Fruit fly (Drosophila melanogaster) whole organism, embryonic: ENCODE data around the gene CG32079.
A peak's percentile ranks its signal among the peaks of the same experiment; 100 is the strongest.

Experiments
- CG10274 ChIP-seq: fragments of 200-800 bp; sonication (Bioruptor generic); optimal IDR thresholded peaks from 3 replicates; lab custom pipeline; 2017; ENCODE audit warnings: missing biosample characterization, mild to moderate bottlenecking, missing genetic modification characterization
- CG10431 ChIP-seq: fragments of 200-800 bp; sonication (Bioruptor generic); optimal IDR thresholded peaks from 3 replicates; lab custom pipeline; 2018; ENCODE audit warnings: missing biosample characterization, mild to moderate bottlenecking, missing genetic modification characterization
- CG10979 ChIP-seq: fragments of 200-800 bp; sonication (Bioruptor generic); optimal IDR thresholded peaks from 2 replicates; lab custom pipeline; 2018; ENCODE audit warnings: missing biosample characterization, mild to moderate bottlenecking, missing genetic modification characterization, moderate library complexity
- CG11504 ChIP-seq: fragments of 200-800 bp; sonication (Bioruptor generic); optimal IDR thresholded peaks from 3 replicates; lab custom pipeline; 2019; ENCODE audit warnings: missing biosample characterization, mild to moderate bottlenecking, missing genetic modification characterization, moderate library complexity
- CG12744 ChIP-seq: fragments of 200-800 bp; sonication (Bioruptor generic); optimal IDR thresholded peaks from 2 replicates; lab custom pipeline; 2016; ENCODE audit warnings: missing biosample characterization, missing genetic modification characterization
- CG12769 ChIP-seq: fragments of 200-800 bp; sonication (Bioruptor generic); optimal IDR thresholded peaks from 2 replicates; lab custom pipeline; 2019; ENCODE audit warnings: missing biosample characterization, mild to moderate bottlenecking, missing genetic modification characterization, moderate library complexity
- CG16779 ChIP-seq: fragments of 200-800 bp; sonication (Bioruptor generic); IDR thresholded peaks from 2 replicates; pipeline ENCODE4 v1.3.6; 2022; ENCODE audit warnings: missing biosample characterization, missing genetic modification characterization
- CG16863 ChIP-seq: fragments of 200-800 bp; sonication (Bioruptor generic); optimal IDR thresholded peaks from 3 replicates; lab custom pipeline; 2016; ENCODE audit warnings: missing biosample characterization, missing genetic modification characterization
- CG17802 ChIP-seq: fragments of 200-800 bp; sonication (Bioruptor generic); optimal IDR thresholded peaks from 2 replicates; lab custom pipeline; 2018; ENCODE audit warnings: missing biosample characterization, mild to moderate bottlenecking, missing genetic modification characterization, moderate library complexity
- CG17912 ChIP-seq: fragments of 200-800 bp; sonication (Bioruptor generic); optimal IDR thresholded peaks from 2 replicates; lab custom pipeline; 2018; ENCODE audit warnings: missing biosample characterization, mild to moderate bottlenecking, missing genetic modification characterization
- CG18262 ChIP-seq: fragments of 200-800 bp; optimal IDR thresholded peaks from 3 replicates; lab custom pipeline; 2019; ENCODE audit warnings: missing biosample characterization, mild to moderate bottlenecking, missing genetic modification characterization, moderate library complexity
- CG1832 ChIP-seq: fragments of 200-800 bp; sonication (Bioruptor generic); optimal IDR thresholded peaks from 2 replicates; lab custom pipeline; 2017; ENCODE audit warnings: missing biosample characterization, mild to moderate bottlenecking, missing genetic modification characterization, inconsistent platforms
- CG18599 ChIP-seq: fragments of 200-800 bp; sonication (Bioruptor generic); optimal IDR thresholded peaks from 3 replicates; lab custom pipeline; 2017; ENCODE audit warnings: missing biosample characterization, missing genetic modification characterization, mild to moderate bottlenecking, moderate library complexity, missing genetic modification reagents
- CG2199 ChIP-seq: fragments of 200-800 bp; sonication (Bioruptor generic); IDR thresholded peaks from 3 replicates; pipeline ENCODE4 v1.3.6; 2022; ENCODE audit warnings: missing biosample characterization, missing genetic modification characterization
- CG31365 ChIP-seq: fragments of 200-800 bp; sonication (Bioruptor generic); optimal IDR thresholded peaks from 2 replicates; lab custom pipeline; 2018; ENCODE audit warnings: missing biosample characterization, mild to moderate bottlenecking, missing genetic modification characterization
- CG32772 ChIP-seq: fragments of 200-800 bp; sonication (Bioruptor generic); IDR thresholded peaks from 2 replicates; pipeline ENCODE4 v1.3.6; 2022; ENCODE audit warnings: missing biosample characterization, missing genetic modification characterization
- CG3838 ChIP-seq: fragments of 200-800 bp; sonication (Bioruptor generic); optimal IDR thresholded peaks from 3 replicates; lab custom pipeline; 2016; ENCODE audit warnings: missing biosample characterization, missing genetic modification characterization
- CG4360 ChIP-seq: fragments of 200-800 bp; sonication (Bioruptor generic); IDR thresholded peaks from 2 replicates; pipeline ENCODE4 v1.3.6; 2022; ENCODE audit warnings: missing biosample characterization, missing genetic modification characterization
- CG7745 ChIP-seq: fragments of 200-800 bp; sonication (Bioruptor generic); optimal IDR thresholded peaks from 2 replicates; lab custom pipeline; 2018; ENCODE audit warnings: missing biosample characterization, mild to moderate bottlenecking, missing genetic modification characterization, moderate library complexity
- CG8281 ChIP-seq: fragments of 200-800 bp; sonication (Bioruptor generic); optimal IDR thresholded peaks from 2 replicates; lab custom pipeline; 2018; ENCODE audit warnings: missing biosample characterization, mild to moderate bottlenecking, missing genetic modification characterization, moderate library complexity
- CG8765 ChIP-seq: fragments of 200-800 bp; sonication (Bioruptor generic); IDR thresholded peaks from 2 replicates; pipeline ENCODE4 v1.3.6; 2022; ENCODE audit warnings: missing biosample characterization, missing genetic modification characterization
- D19A ChIP-seq: fragments of 200-800 bp; optimal IDR thresholded peaks from 3 replicates; lab custom pipeline; 2019; ENCODE audit warnings: missing biosample characterization, mild to moderate bottlenecking, missing genetic modification characterization, moderate library complexity
- Ets65A ChIP-seq: fragments of 200-800 bp; sonication (Bioruptor generic); peaks from one replicate; lab custom pipeline; 2016; ENCODE audit warnings: missing biosample characterization, missing genetic modification characterization
- Fer1 ChIP-seq: fragments of 200-800 bp; sonication (Bioruptor generic); optimal IDR thresholded peaks from 2 replicates; lab custom pipeline; 2017; ENCODE audit warnings: missing biosample characterization, mild to moderate bottlenecking, missing genetic modification characterization
- H2.0 ChIP-seq: fragments of 200-800 bp; sonication (Bioruptor generic); IDR thresholded peaks from 2 replicates; pipeline ENCODE4 v1.3.6; 2022; ENCODE audit warnings: missing biosample characterization, missing genetic modification characterization
- MTF-1 ChIP-seq: fragments of 200-800 bp; sonication (Bioruptor generic); optimal IDR thresholded peaks from 2 replicates; lab custom pipeline; 2018; ENCODE audit warnings: missing biosample characterization, mild to moderate bottlenecking, missing genetic modification characterization, borderline replicate concordance
- Sin3A ChIP-seq: fragments of >200 bp; optimal IDR thresholded peaks from 2 replicates; lab custom pipeline; 2018
- Sox100B ChIP-seq: fragments of 200-800 bp; sonication (Bioruptor generic); optimal IDR thresholded peaks from 3 replicates; lab custom pipeline; 2018; ENCODE audit warnings: missing biosample characterization, mild to moderate bottlenecking, missing genetic modification characterization
- ac ChIP-seq: fragments of 200-800 bp; sonication (Bioruptor generic); optimal IDR thresholded peaks from 3 replicates; lab custom pipeline; 2017; ENCODE audit warnings: missing biosample characterization, mild to moderate bottlenecking, missing genetic modification characterization
- al ChIP-seq: fragments of 200-800 bp; sonication (Bioruptor generic); IDR thresholded peaks from 2 replicates; pipeline ENCODE4 v1.3.6; 2022; ENCODE audit warnings: missing biosample characterization, missing genetic modification characterization
- bab2 ChIP-seq: fragments of 200-800 bp; sonication (Bioruptor generic); optimal IDR thresholded peaks from 2 replicates; lab custom pipeline; 2016; ENCODE audit warnings: missing biosample characterization, missing genetic modification characterization
- chn ChIP-seq: fragments of 200-800 bp; sonication (Bioruptor generic); optimal IDR thresholded peaks from 2 replicates; lab custom pipeline; 2016; ENCODE audit warnings: missing biosample characterization, missing genetic modification characterization
- ewg ChIP-seq: fragments of 200-800 bp; sonication (Bioruptor generic); optimal IDR thresholded peaks from 3 replicates; lab custom pipeline; 2017; ENCODE audit warnings: mild to moderate bottlenecking, missing biosample characterization, missing genetic modification reagents, missing genetic modification characterization
- gcm ChIP-seq: fragments of 200-800 bp; sonication (Bioruptor generic); optimal IDR thresholded peaks from 2 replicates; lab custom pipeline; 2019; ENCODE audit warnings: missing biosample characterization, mild to moderate bottlenecking, missing genetic modification characterization, moderate library complexity
- kah ChIP-seq: fragments of 200-800 bp; sonication (Bioruptor generic); optimal IDR thresholded peaks from 2 replicates; lab custom pipeline; 2018; ENCODE audit warnings: missing biosample characterization, mild to moderate bottlenecking, missing genetic modification characterization
- kni ChIP-seq: fragments of 200-800 bp; sonication (Bioruptor generic); optimal IDR thresholded peaks from 3 replicates; lab custom pipeline; 2017; ENCODE audit warnings: mild to moderate bottlenecking, missing biosample characterization, missing genetic modification reagents, missing genetic modification characterization
- lab ChIP-seq: fragments of 200-800 bp; sonication (Bioruptor generic); optimal IDR thresholded peaks from 3 replicates; lab custom pipeline; 2017; ENCODE audit warnings: missing biosample characterization, missing genetic modification characterization, mild to moderate bottlenecking, moderate library complexity, missing genetic modification reagents
- nerfin-1 ChIP-seq: fragments of 200-800 bp; sonication (Bioruptor generic); optimal IDR thresholded peaks from 3 replicates; lab custom pipeline; 2019; ENCODE audit warnings: missing biosample characterization, mild to moderate bottlenecking, missing genetic modification characterization, moderate library complexity
- oc ChIP-seq: fragments of 200-800 bp; sonication (Bioruptor generic); optimal IDR thresholded peaks from 2 replicates; lab custom pipeline; 2018; ENCODE audit warnings: missing biosample characterization, mild to moderate bottlenecking, missing genetic modification characterization, moderate library complexity
- pan ChIP-seq, 4 experiments: fragments of >200 bp in 3 of 4; fragments of 200-800 bp in 1 of 4; sonication (Bioruptor generic) in 1 of 4; optimal IDR thresholded peaks in 3 of 4; IDR thresholded peaks in 1 of 4; 2 replicates each; pipeline versions ENCODE4 v1.3.6 to Lab custom; 2017 to 2022; ENCODE audit warnings: missing biosample characterization in 2 of 4, missing genetic modification characterization in 2 of 4, mixed read lengths in 1 of 4
- pros ChIP-seq: fragments of 200-800 bp; sonication (Bioruptor generic); optimal IDR thresholded peaks from 3 replicates; lab custom pipeline; 2019; ENCODE audit warnings: missing biosample characterization, mild to moderate bottlenecking, missing genetic modification characterization, moderate library complexity
- psq ChIP-seq: fragments of 200-800 bp; sonication (Bioruptor generic); optimal IDR thresholded peaks from 2 replicates; lab custom pipeline; 2017; ENCODE audit warnings: missing biosample characterization, missing genetic modification characterization
- sens ChIP-seq: fragments of 200-800 bp; sonication (Bioruptor generic); peaks from one replicate; lab custom pipeline; 2016; ENCODE audit warnings: missing biosample characterization, missing genetic modification characterization
- sima ChIP-seq: fragments of 200-800 bp; sonication (Bioruptor generic); optimal IDR thresholded peaks from 2 replicates; lab custom pipeline; 2016; ENCODE audit warnings: missing biosample characterization, missing genetic modification characterization
- sisA ChIP-seq: fragments of 200-800 bp; sonication (Bioruptor generic); IDR thresholded peaks from 2 replicates; pipeline ENCODE4 v1.3.6; 2022; ENCODE audit warnings: missing biosample characterization, missing genetic modification characterization
- tup ChIP-seq: fragments of 200-800 bp; sonication (Bioruptor generic); optimal IDR thresholded peaks from 2 replicates; lab custom pipeline; 2016; ENCODE audit warnings: missing biosample characterization, mild to moderate bottlenecking, missing genetic modification characterization, moderate library complexity
- unpg ChIP-seq: fragments of 200-800 bp; sonication (Bioruptor generic); optimal IDR thresholded peaks from 3 replicates; lab custom pipeline; 2018; ENCODE audit warnings: missing biosample characterization, mild to moderate bottlenecking, missing genetic modification characterization, moderate library complexity
- vnd ChIP-seq: fragments of 200-800 bp; sonication (Bioruptor generic); IDR thresholded peaks from 3 replicates; pipeline ENCODE4 v1.3.6; 2022; ENCODE audit warnings: missing biosample characterization, missing genetic modification characterization; ENCODE audit not compliant: partially characterized antibody
- yki ChIP-seq: fragments of >200 bp; optimal IDR thresholded peaks from 3 replicates; lab custom pipeline; 2018
- zen2 ChIP-seq: fragments of 200-800 bp; sonication (Bioruptor generic); IDR thresholded peaks from 3 replicates; pipeline ENCODE4 v1.3.6; 2022; ENCODE audit warnings: missing biosample characterization, missing genetic modification characterization; ENCODE audit not compliant: partially characterized antibody

CG32079 gene

DNA sequence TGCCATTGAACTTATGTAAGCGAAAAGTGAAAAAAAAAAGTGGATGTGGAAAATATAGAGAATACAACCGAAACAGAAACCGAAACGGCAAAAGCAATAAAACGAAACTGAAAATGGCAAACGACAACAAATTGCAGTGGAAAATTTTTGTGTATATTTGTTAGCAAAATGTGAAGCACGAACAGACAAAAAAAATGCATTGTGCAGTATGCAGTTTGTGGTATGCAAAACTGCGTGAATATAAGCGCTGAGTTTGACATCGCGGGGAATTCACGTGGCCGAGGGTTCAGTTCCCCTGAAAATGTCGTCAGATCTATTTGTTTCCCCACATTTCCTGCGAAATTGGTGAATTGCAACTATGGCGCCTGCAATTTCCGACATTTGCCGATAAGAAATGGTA is 18.3 kb downstream of the CG32079 start:
- TF ChIP-seq CG18599 (GFP tag; lab: Kevin White, UChicago) (no peak), psq (no peak), yki (no peak), CG12769 (tag; lab: Kevin White, UChicago) (no peak), ac (no peak), sima (GFP tag; lab: Kevin White, UChicago) (no peak), bab2 (GFP tag; lab: Kevin White, UChicago) (no peak), CG17802 (tag; lab: Kevin White, UChicago) (no peak), H2.0 (GFP tag; lab: Robert Waterston, UW) (no peak), kah (GFP tag; lab: Kevin White, UChicago) (no peak), zen2 (GFP tag; lab: Robert Waterston, UW) (no peak), CG8281 (tag; lab: Kevin White, UChicago) (no peak), Fer1 (GFP tag; lab: Kevin White, UChicago) (no peak), CG31365 (tag; lab: Kevin White, UChicago) (no peak)
- TF ChIP-seq, all 482 proteins: peak for 0

DNA sequence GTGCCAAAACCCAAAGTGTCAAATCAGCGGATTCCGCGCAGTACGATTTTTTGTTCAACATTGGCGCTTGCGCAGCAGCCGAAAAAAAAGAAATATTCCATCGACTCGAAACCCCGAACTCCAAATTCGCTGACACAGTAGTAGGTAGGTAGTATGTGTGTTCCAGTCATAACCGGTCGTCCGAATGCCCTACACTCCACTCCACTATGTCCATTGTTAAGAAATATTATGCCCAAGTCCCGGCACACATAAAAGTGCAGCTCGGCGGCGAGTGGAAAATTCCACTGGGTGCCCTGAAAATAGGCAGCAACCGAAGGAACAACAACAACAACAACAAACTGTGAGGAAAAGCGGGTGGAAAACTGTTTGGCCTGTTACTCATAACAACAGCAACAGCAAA is 19.6 kb downstream of the CG32079 start:
- peak; percentile 3 for TF ChIP-seq CG11504 (tag; lab: Kevin White, UChicago)
- no peak for TF ChIP-seq CG1832
- TF ChIP-seq CG10274: peak; percentile 97
- TF ChIP-seq sisA (GFP tag; lab: Robert Waterston, UW): no peak
- TF ChIP-seq CG7745: no peak
- peak; percentile 79 for TF ChIP-seq D19A (tag; lab: Kevin White, UChicago)
- no peak for TF ChIP-seq gcm
- peak; percentile 12 for TF ChIP-seq sens (GFP tag; lab: Kevin White, UChicago)
- no peak for TF ChIP-seq unpg
- no peak for TF ChIP-seq tup (GFP tag; lab: Kevin White, UChicago)
- TF ChIP-seq kni (GFP tag; lab: Kevin White, UChicago): peak; percentile 64
- no peak for TF ChIP-seq CG18262
- TF ChIP-seq MTF-1: no peak
- TF ChIP-seq chn (GFP tag; lab: Kevin White, UChicago): peak; percentile 16
- TF ChIP-seq CG10431 (GFP tag; lab: Kevin White, UChicago): no peak
- no peak for TF ChIP-seq pan (optimal IDR thresholded peaks at IDR 0.05; lab: Kevin White, UChicago)
- peak in 1 of 2 experiments; percentile 31 for TF ChIP-seq pan (GFP tag; optimal IDR thresholded peaks at IDR 0.05 in 1 of 2, IDR thresholded peaks at IDR 0.05 in 1 of 2)
- 0 out of 3 replicates have a peak, but pooled peaks have one; percentile 24 for TF ChIP-seq vnd (GFP tag; lab: Robert Waterston, UW)
- no peak for TF ChIP-seq al
- TF ChIP-seq nerfin-1 (tag; lab: Kevin White, UChicago): peak; percentile 68
- TF ChIP-seq CG16779 (GFP tag; lab: Robert Waterston, UW): no peak
- TF ChIP-seq ewg (GFP tag; lab: Kevin White, UChicago): peak; percentile 40
- no peak for TF ChIP-seq Sin3A (lab: Kevin White, UChicago)
- TF ChIP-seq pros: peak; percentile 83
- TF ChIP-seq lab (GFP tag; lab: Kevin White, UChicago): no peak
- no peak for TF ChIP-seq CG3838
- TF ChIP-seq Ets65A (GFP tag; lab: Kevin White, UChicago): peak; percentile 54
- no peak for TF ChIP-seq CG10979 (tag; lab: Kevin White, UChicago)
- no peak for TF ChIP-seq Sox100B (GFP tag; lab: Kevin White, UChicago)
- no peak for TF ChIP-seq CG17912
- TF ChIP-seq CG12744 (GFP tag; lab: Kevin White, UChicago): no peak
- no peak for TF ChIP-seq CG32772 (GFP tag; lab: Robert Waterston, UW)
- no peak for TF ChIP-seq oc (tag; lab: Kevin White, UChicago)
- TF ChIP-seq CG4360 (GFP tag; lab: Robert Waterston, UW): peak; percentile 96
- TF ChIP-seq CG2199: peak; percentile 93; the same call in 2 of the 3 replicates
- no peak for TF ChIP-seq CG8765
- no peak for TF ChIP-seq CG16863 (GFP tag; lab: Kevin White, UChicago)
